Worm (Caenorhabditis elegans): ENCODE measurements around the gene bath-19.
"Not testable (repeated sequence)": the region's sequence is repeated elsewhere in the genome, so short reads cannot be mapped to it uniquely, and the experiment has no call there.

- not testable (repeated sequence) for TF ChIP-seq nhr-11 (tag; optimal IDR thresholded peaks at IDR 0.05); pros-1 (tag; optimal IDR thresholded peaks at IDR 0.05); odd-2 (tag; optimal IDR thresholded peaks at IDR 0.05); ceh-19 (GFP tag; optimal IDR thresholded peaks at IDR 0.05)
These were observed 7.4 kb upstream of the bath-19 start, which contains the start of gene math-1 for ce11 chrII:2046556-2046955.
